Fruit fly (Drosophila melanogaster) Kc167 (cell line): ENCODE data around the gene Dok.

Source experiments
- Myc ChIP-seq: fragments of >200 bp; optimal IDR thresholded peaks from 2 replicates; lab custom pipeline; 2017; ENCODE audit warnings: missing external identifiers
- Sin3A ChIP-seq: fragments of >200 bp; optimal IDR thresholded peaks from 2 replicates; lab custom pipeline; 2018; ENCODE audit warnings: missing external identifiers
- h ChIP-seq: fragments of >200 bp; optimal IDR thresholded peaks from 3 replicates; lab custom pipeline; 2018; ENCODE audit warnings: missing external identifiers
- insv ChIP-seq: fragments of >200 bp; optimal IDR thresholded peaks from 3 replicates; lab custom pipeline; 2018; ENCODE audit warnings: missing external identifiers
- psq ChIP-seq: fragments of >200 bp; optimal IDR thresholded peaks from 2 replicates; lab custom pipeline; 2017; ENCODE audit warnings: missing external identifiers
- ttk ChIP-seq: sonication (Bioruptor generic); optimal IDR thresholded peaks from 2 replicates; lab custom pipeline; 2017; ENCODE audit warnings: missing external identifiers

The Dok gene

DNA sequence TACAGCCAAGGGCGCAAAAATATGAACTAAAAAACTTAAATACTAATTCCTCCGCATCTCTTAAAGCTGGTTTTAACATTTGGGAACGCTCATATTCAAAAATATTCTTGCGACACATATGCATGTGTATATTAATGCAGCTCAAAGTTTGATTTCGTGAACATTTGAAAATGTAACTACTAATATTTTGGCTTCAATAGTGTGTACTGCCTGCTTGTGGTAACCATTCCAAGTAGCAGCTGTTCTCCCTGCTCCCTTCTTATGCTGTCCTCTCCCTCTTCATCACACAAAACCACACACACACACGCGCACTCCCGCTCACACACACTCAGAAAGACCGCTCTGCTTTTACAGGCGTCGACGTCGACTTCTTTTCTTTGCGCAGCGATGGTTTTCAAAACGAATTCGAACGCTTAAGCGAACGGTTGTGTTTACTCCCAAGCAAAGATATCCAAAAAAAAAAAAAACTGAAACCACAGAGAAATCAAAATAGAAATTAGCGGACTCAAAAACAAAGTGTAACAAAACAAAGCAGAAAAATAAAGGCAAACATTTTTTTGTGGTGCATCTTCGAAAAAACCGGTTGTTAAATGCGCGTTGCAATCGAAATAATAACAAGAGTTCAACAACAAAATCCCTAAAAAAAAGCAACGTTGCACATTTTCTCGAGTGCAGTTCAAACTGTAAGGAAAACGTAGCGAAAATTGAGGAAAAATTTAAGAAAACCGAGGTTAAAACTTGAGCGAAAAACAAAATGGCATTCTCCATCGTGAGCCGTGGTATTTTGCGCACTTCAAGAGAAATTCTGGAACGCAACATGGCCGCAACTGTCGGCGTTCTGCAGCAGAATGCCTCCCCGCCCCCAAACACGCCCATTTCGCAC lies 13.2 kb downstream of the Dok start, which contains the start of gene CBP:
TSS of gene CBP (plus strand) at position 391 of the 883 bp plus-strand sequence.
- no peak for TF ChIP-seq h (lab: Kevin White, UChicago)
- TF ChIP-seq Myc (lab: Kevin White, UChicago): no peak
- no peak for TF ChIP-seq Sin3A (lab: Kevin White, UChicago)
- no peak for TF ChIP-seq ttk (lab: Kevin White, UChicago)
- no peak for TF ChIP-seq insv (lab: Kevin White, UChicago)
- no peak for TF ChIP-seq psq (lab: Kevin White, UChicago)

DNA sequence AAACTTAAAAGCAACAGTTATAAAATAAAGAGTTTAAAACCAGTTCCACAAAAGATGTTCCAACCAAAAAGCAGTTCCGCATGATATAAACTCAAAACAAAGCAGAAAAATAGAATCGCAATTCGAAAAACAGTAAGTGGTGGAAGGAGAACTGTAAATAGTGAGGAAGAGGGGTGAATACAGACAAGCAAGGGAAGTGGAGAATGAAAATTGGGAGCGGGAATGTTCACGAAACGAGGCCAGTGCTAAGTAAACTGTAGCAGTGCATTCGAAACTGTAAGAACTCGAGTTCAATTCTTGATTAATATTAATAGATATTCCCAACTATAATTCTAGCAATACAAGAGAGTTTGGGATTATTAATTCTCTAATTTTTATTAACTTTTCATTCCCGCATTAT lies 14.0 kb downstream of the Dok start:
- TF ChIP-seq psq (lab: Kevin White, UChicago): no peak
- no peak for TF ChIP-seq Sin3A (lab: Kevin White, UChicago)
- TF ChIP-seq ttk (lab: Kevin White, UChicago): no peak
- TF ChIP-seq Myc (lab: Kevin White, UChicago): no peak
- no peak for TF ChIP-seq insv (lab: Kevin White, UChicago)
- TF ChIP-seq h (lab: Kevin White, UChicago): no peak

DNA sequence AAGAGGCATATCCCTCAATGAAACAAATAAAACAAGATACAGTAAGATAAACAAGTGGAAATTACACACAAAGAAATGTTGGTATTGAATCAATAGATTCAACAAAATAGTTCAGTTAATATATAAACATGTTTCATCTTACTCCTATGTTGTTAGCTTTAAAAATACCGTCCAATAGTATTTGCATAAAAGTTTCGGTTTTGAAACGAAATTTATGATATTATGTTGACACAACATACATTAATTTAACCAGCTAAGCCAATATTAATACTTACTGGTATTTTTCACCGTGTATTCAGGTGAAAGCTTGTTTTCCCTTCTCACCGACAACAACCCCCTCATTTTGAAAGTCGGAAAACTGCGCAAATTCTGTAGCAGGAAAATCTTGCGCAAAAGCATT lies 14.5 kb downstream of the Dok start:
- TF ChIP-seq Sin3A (lab: Kevin White, UChicago) (no peak), h (lab: Kevin White, UChicago) (no peak), Myc (lab: Kevin White, UChicago) (no peak), insv (lab: Kevin White, UChicago) (no peak), psq (lab: Kevin White, UChicago) (no peak), ttk (lab: Kevin White, UChicago) (no peak)

DNA sequence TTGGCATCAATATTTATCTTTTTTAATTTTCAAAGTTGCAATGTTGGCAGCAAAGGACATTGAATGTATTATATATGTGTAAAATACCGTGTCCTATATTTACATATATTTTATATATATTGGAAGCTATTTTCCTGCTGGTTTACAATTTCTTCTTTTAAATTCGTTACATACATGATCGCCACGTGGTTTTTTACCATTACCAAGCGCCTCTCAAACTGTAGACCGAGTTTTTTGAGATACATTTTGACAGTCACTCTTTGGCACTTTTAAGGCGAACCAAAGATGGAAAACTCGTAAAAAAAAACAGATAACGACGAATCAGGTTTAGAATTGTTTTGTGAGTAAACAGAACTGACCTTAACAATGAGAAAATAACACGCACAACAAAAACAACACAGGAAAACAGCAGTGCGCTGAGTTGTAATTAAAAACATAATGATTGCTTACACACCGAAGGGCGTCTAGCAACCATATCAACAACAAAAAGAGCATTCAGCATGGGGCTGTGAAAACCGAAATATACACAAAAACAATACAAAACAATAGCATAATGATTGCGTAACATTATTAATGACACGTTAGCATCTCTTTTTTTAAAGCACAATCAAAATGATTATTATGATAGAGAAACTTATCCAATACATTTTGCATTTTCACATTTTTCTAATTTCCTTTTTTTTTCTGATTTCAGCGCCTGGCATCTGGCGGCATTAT lies 15.8 kb downstream of the Dok start:
- TF ChIP-seq insv (lab: Kevin White, UChicago) (no peak), psq (lab: Kevin White, UChicago) (no peak)

DNA sequence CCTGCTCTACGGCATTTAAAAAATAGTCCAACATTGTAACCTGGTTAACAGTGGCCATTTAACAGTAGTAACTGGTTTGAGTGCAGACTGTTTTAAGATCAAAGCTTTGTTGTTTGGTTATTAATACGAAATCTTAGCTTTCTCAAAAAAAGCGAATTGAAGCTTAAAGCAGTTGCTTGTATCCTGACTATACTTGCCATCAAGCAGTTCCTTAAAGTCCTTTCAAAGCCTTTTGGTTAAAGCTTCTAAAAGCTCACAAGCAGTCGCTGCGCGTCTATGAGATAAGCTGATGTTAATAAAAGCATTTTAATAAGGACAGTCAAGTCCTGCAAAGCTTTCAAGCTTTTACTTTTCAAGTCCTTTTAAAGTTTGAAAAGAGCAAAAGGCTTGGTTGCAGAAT lies 16.7 kb downstream of the Dok start:
- no peak for TF ChIP-seq Sin3A (lab: Kevin White, UChicago)
- TF ChIP-seq Myc (lab: Kevin White, UChicago): no peak
- no peak for TF ChIP-seq h (lab: Kevin White, UChicago)
- TF ChIP-seq psq (lab: Kevin White, UChicago): no peak
- TF ChIP-seq insv (lab: Kevin White, UChicago): no peak
- TF ChIP-seq ttk (lab: Kevin White, UChicago): no peak

DNA sequence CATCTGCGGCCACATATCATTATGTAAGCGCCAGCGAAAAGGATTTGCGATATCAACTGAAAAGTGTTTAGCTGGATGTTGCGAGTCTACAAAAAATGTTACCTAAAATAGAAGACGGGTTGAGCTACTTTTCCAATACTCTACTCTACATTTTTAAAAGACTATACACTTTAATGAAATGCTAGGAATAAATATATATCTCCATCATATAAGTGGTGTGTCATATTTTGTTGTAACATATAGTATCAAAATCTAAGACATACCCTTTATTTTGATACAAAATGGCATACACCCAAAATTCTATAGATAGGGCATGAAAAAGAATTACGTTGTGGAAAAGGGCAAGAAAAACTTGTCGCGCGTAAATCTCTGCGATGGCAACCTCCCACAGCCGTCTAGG lies 19.0 kb downstream of the Dok start:
- TF ChIP-seq insv (lab: Kevin White, UChicago) (no peak), Myc (lab: Kevin White, UChicago) (no peak), psq (lab: Kevin White, UChicago) (no peak), Sin3A (lab: Kevin White, UChicago) (no peak), ttk (lab: Kevin White, UChicago) (no peak), h (lab: Kevin White, UChicago) (no peak)

DNA sequence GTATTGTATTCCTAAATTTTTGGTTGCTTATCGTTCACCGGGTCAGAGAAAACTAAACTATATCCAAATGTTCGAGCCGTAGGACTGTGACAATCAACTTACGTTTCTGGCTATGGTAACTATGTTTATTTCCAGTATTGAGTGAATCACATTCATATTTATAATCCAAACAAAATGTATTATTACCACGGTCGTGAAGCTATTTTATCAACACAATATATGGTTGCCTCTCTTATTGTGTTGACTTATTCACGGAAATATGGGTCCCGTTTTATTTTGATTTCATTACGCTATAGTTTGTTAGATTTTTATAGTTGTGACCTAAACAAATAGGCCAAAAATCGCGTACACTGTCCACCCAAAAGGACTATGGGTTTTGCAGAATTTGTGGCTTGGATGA lies 23.4 kb downstream of the Dok start, which contains the start of gene CG15034:
TSS of gene CG15034 (minus strand) at position 101 of the 400 bp plus-strand sequence.
- no peak for TF ChIP-seq Myc (lab: Kevin White, UChicago)
- no peak for TF ChIP-seq ttk (lab: Kevin White, UChicago)
- TF ChIP-seq insv (lab: Kevin White, UChicago): no peak
- TF ChIP-seq h (lab: Kevin White, UChicago): no peak

DNA sequence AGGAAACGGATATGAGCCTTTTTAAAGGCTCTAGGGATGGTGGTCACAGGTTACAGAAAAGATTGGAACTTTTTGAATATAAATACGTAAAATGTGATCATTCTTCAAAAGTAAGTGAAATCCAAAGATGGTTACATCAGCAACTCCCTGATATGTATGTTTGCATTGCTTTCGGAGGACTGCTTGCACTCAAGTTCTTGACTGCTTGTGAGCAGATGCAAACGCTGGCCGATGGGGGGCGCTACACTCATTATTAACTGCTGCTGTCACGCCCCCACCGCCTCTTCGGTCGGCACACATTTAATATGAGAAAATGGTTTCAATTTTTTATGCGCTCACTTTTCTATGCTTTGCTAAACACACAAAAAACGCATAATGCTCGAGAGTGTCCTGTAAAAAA lies 25.9 kb downstream of the Dok start:
- TF ChIP-seq psq (lab: Kevin White, UChicago): no peak
- TF ChIP-seq Myc (lab: Kevin White, UChicago): no peak
- TF ChIP-seq h (lab: Kevin White, UChicago): no peak
- no peak for TF ChIP-seq ttk (lab: Kevin White, UChicago)
- no peak for TF ChIP-seq Sin3A (lab: Kevin White, UChicago)
- TF ChIP-seq insv (lab: Kevin White, UChicago): no peak

DNA sequence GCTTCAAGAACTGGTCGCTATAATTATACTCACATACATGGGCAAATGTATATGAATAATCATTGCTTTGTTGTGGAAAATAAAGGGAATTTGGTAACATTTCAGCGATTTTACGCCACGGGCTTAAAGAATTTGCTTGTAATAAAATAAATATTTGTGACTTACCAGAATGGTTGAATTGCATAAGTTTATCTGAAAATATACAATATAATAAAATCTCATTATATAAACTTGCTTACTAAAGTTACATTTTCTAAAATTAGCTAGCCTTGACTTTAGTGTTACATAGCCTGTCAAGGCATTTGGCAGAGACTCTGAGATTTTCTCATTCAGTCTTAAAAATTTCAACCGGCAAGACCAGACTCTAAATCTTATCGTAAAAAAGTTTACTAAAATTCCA lies 34.5 kb downstream of the Dok start, which contains the start of gene CG1999:
TSS of gene CG1999 (plus strand) at position 301 of the 400 bp plus-strand sequence.
- no peak for TF ChIP-seq ttk (lab: Kevin White, UChicago)

DNA sequence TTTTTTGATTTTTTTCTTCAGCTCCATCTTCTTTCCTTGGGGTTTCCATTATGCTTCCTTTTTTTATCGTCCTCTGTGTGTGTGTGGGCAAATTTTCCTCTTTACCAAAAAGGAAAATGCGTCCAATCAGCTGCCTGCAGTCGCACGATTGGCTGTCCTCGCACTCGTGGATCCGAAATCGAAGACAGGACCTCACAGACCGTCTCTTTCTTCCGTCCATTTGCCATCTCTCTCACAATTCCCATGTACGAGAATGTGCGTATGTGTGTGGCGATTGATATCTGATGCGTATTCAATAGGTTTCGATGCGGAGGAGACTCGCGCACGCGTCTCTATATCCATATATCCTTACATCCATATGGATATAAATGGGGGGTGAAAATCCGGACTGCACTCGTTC lies 44.3 kb downstream of the Dok start:
- TF ChIP-seq h (lab: Kevin White, UChicago) (no peak), ttk (lab: Kevin White, UChicago) (no peak), insv (lab: Kevin White, UChicago) (no peak), Sin3A (lab: Kevin White, UChicago) (no peak), Myc (lab: Kevin White, UChicago) (no peak), psq (lab: Kevin White, UChicago) (no peak)

DNA sequence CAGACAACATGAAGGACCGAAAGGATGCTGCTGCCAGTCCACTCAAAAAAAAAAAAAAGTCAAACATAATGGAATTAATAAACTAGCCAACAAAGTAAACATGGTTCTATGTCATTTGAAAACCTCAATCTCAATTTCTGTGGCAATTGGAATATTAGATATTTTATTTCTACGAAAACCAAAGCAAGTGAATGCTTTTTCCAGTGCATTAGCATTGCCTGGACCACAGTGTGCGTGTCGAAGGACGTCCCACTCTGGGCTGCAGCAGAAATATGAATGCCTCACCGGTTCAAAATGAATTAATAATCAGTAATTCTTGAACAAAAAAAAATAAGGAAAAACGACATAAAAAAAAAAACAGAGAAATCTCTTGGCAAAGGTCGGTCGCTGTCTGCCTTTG lies 48.5 kb downstream of the Dok start:
- TF ChIP-seq Myc (lab: Kevin White, UChicago): no peak
- no peak for TF ChIP-seq ttk (lab: Kevin White, UChicago)
- TF ChIP-seq Sin3A (lab: Kevin White, UChicago): no peak
- no peak for TF ChIP-seq insv (lab: Kevin White, UChicago)
- TF ChIP-seq h (lab: Kevin White, UChicago): no peak
